Worm (Caenorhabditis elegans) whole organism, late embryonic: Measurements from ENCODE around the gene K06A4.10.
A peak's percentile ranks its signal among the peaks of the same experiment; 100 is the strongest.

ENCODE experiments used
- ama-1 ChIP-seq: fragments of 150-350 bp; optimal IDR thresholded peaks from 2 replicates; lab custom pipeline; 2014
- ceh-18 ChIP-seq: sonication (generic microtip); optimal IDR thresholded peaks from 2 replicates; lab custom pipeline; 2016; ENCODE audit warnings: missing genetic modification characterization, missing compliant biosample characterization
- ceh-2 ChIP-seq: sonication (generic microtip); optimal IDR thresholded peaks from 2 replicates; lab custom pipeline; 2016; ENCODE audit warnings: missing genotype, missing genetic modification characterization, missing compliant biosample characterization
- ceh-22 ChIP-seq: sonication (generic microtip); optimal IDR thresholded peaks from 2 replicates; lab custom pipeline; 2017; ENCODE audit warnings: missing biosample characterization, missing genetic modification characterization
- ceh-30 ChIP-seq: fragments of 150-350 bp; optimal IDR thresholded peaks from 2 replicates; lab custom pipeline; 2014; ENCODE audit warnings: missing biosample characterization, missing genetic modification characterization
- ceh-34 ChIP-seq: sonication (generic microtip); optimal IDR thresholded peaks from 2 replicates; lab custom pipeline; 2016; ENCODE audit warnings: mild to moderate bottlenecking, missing genetic modification characterization, missing compliant biosample characterization
- ceh-45 ChIP-seq: fragments of 200-800 bp; sonication (Bioruptor generic); IDR thresholded peaks from 2 replicates; pipeline ENCODE4 v1.3.6; 2022; ENCODE audit warnings: missing genetic modification reagents, missing genetic modification characterization, missing compliant biosample characterization
- dve-1 ChIP-seq: sonication (generic microtip); optimal IDR thresholded peaks from 2 replicates; lab custom pipeline; 2017; ENCODE audit warnings: antibody characterized with exemption, mild to moderate bottlenecking, missing genetic modification characterization, missing compliant biosample characterization
- elt-2 ChIP-seq: sonication (generic microtip); optimal IDR thresholded peaks from 2 replicates; lab custom pipeline; 2016; ENCODE audit warnings: missing genetic modification reagents, missing genetic modification characterization, missing compliant biosample characterization
- fax-1 ChIP-seq: sonication (generic microtip); optimal IDR thresholded peaks from 2 replicates; lab custom pipeline; 2016; ENCODE audit warnings: missing genotype, missing genetic modification characterization, missing compliant biosample characterization
- fkh-6 ChIP-seq: sonication (generic microtip); optimal IDR thresholded peaks from 2 replicates; lab custom pipeline; 2016; ENCODE audit warnings: missing genetic modification characterization, missing compliant biosample characterization
- hlh-6 ChIP-seq: sonication (generic microtip); optimal IDR thresholded peaks from 2 replicates; lab custom pipeline; 2016; ENCODE audit warnings: missing genotype, missing genetic modification characterization, missing compliant biosample characterization
- nhr-232 ChIP-seq: sonication (generic microtip); optimal IDR thresholded peaks from 2 replicates; lab custom pipeline; 2016; ENCODE audit warnings: missing genetic modification characterization, missing compliant biosample characterization
- pag-3 ChIP-seq: sonication (generic microtip); optimal IDR thresholded peaks from 2 replicates; lab custom pipeline; 2016; ENCODE audit warnings: missing compliant biosample characterization, missing genetic modification characterization, borderline replicate concordance
- pax-1 ChIP-seq: fragments of 150-350 bp; optimal IDR thresholded peaks from 2 replicates; lab custom pipeline; 2014; ENCODE audit warnings: missing biosample characterization, missing genetic modification characterization
- pha-4 ChIP-seq: fragments of 150-350 bp; optimal IDR thresholded peaks from 2 replicates; lab custom pipeline; 2018; ENCODE audit warnings: missing biosample characterization, missing genetic modification reagents, missing genetic modification characterization
- pqm-1 ChIP-seq: sonication (generic microtip); optimal IDR thresholded peaks from 2 replicates; lab custom pipeline; 2016; ENCODE audit warnings: missing genetic modification characterization, missing compliant biosample characterization
- rnt-1 ChIP-seq: sonication (generic microtip); optimal IDR thresholded peaks from 2 replicates; lab custom pipeline; 2016; ENCODE audit warnings: missing genetic modification characterization, missing compliant biosample characterization
- sdc-2 ChIP-seq: sonication (generic microtip); optimal IDR thresholded peaks from 2 replicates; lab custom pipeline; 2016; ENCODE audit warnings: missing genotype, missing genetic modification characterization, missing compliant biosample characterization
- sox-4 ChIP-seq: sonication (generic microtip); optimal IDR thresholded peaks from 2 replicates; lab custom pipeline; 2017; ENCODE audit warnings: mild to moderate bottlenecking, missing genetic modification characterization, inconsistent platforms, missing compliant biosample characterization
- tbx-2 ChIP-seq: sonication (generic microtip); optimal IDR thresholded peaks from 2 replicates; lab custom pipeline; 2016; ENCODE audit warnings: missing genetic modification characterization, missing compliant biosample characterization
- unc-42 ChIP-seq: sonication (generic microtip); optimal IDR thresholded peaks from 2 replicates; lab custom pipeline; 2016; ENCODE audit warnings: missing genotype, missing genetic modification characterization, missing compliant biosample characterization
- unc-55 ChIP-seq: sonication (generic microtip); optimal IDR thresholded peaks from 2 replicates; lab custom pipeline; 2017; ENCODE audit warnings: missing biosample characterization, missing genetic modification reagents, missing genetic modification characterization
- zip-5 ChIP-seq: sonication (generic microtip); optimal IDR thresholded peaks from 2 replicates; lab custom pipeline; 2016; ENCODE audit warnings: missing genetic modification characterization, missing compliant biosample characterization

The K06A4.10 gene

ce11 chrV:9443109-9443508 lies 46.5 kb downstream of the K06A4.10 start:
- TF ChIP-seq unc-55: no peak
- TF ChIP-seq pqm-1 (tag; lab: Kevin White, UChicago): peak; percentile 35
- no peak for TF ChIP-seq zip-5 (tag; lab: Kevin White, UChicago)
- TF ChIP-seq unc-42 (tag; lab: Kevin White, UChicago): no peak
- peak; percentile 88 for TF ChIP-seq elt-2
- TF ChIP-seq, all 69 proteins: peak for 2

- TF ChIP-seq ceh-34 (tag; lab: Kevin White, UChicago) (peak; percentile 15), ceh-45 (GFP tag; lab: Robert Waterston, UW) (no peak), pax-1 (tag; lab: Kevin White, UChicago) (no peak), hlh-6 (tag; lab: Kevin White, UChicago) (no peak), ceh-22 (tag; lab: Kevin White, UChicago) (no peak), ceh-2 (tag; lab: Kevin White, UChicago) (no peak)
These were observed 47.1 kb downstream of the K06A4.10 start for ce11 chrV:9442471-9442870.

ce11 chrV:9441046-9441445 lies 48.6 kb downstream of the K06A4.10 start:
- TF ChIP-seq pha-4 (no peak), ceh-22 (tag; lab: Kevin White, UChicago) (no peak), elt-2 (no peak), sox-4 (tag; lab: Kevin White, UChicago) (no peak), pag-3 (no peak), sdc-2 (tag; lab: Kevin White, UChicago) (no peak), nhr-232 (tag; lab: Kevin White, UChicago) (no peak), ceh-30 (tag; lab: Kevin White, UChicago) (no peak), tbx-2 (tag; lab: Kevin White, UChicago) (no peak), fax-1 (tag; lab: Kevin White, UChicago) (no peak), ama-1 (lab: Kevin White, UChicago) (no peak)

- TF ChIP-seq dve-1 (tag; lab: Kevin White, UChicago): no peak
- TF ChIP-seq pax-1 (tag; lab: Kevin White, UChicago): no peak
- TF ChIP-seq hlh-6 (tag; lab: Kevin White, UChicago): no peak
- no peak for TF ChIP-seq ceh-34 (tag; lab: Kevin White, UChicago)
- TF ChIP-seq rnt-1: no peak
- no peak for TF ChIP-seq pha-4
- TF ChIP-seq ceh-18: no peak
- TF ChIP-seq fkh-6 (tag; lab: Kevin White, UChicago): no peak
- no peak for TF ChIP-seq sdc-2 (tag; lab: Kevin White, UChicago)
- TF ChIP-seq ceh-2 (tag; lab: Kevin White, UChicago): no peak
These were observed 49.6 kb downstream of the K06A4.10 start for ce11 chrV:9440003-9440319.
